Worm (Caenorhabditis elegans) whole organism, L3 larva: ENCODE measurements around the gene efa-6.

Experiments used
- R02D3.7 ChIP-seq: fragments of 150-350 bp; optimal IDR thresholded peaks from 2 replicates; lab custom pipeline; 2014; ENCODE audit warnings: missing biosample characterization, missing genetic modification characterization
- aly-2 ChIP-seq: fragments of 150-350 bp; optimal IDR thresholded peaks from 2 replicates; lab custom pipeline; 2014; ENCODE audit warnings: missing biosample characterization, missing genetic modification characterization
- ceh-16 ChIP-seq: sonication (generic microtip); optimal IDR thresholded peaks from 2 replicates; lab custom pipeline; 2017; ENCODE audit warnings: missing biosample characterization, missing genetic modification characterization
- ceh-28 ChIP-seq: fragments of 150-350 bp; optimal IDR thresholded peaks from 2 replicates; lab custom pipeline; 2014; ENCODE audit warnings: missing biosample characterization, missing genetic modification reagents, missing genetic modification characterization
- ceh-82 ChIP-seq: fragments of 150-350 bp; optimal IDR thresholded peaks from 2 replicates; lab custom pipeline; 2014; ENCODE audit warnings: missing biosample characterization, missing genetic modification characterization
- egl-5 ChIP-seq: fragments of 150-350 bp; optimal IDR thresholded peaks from 2 replicates; lab custom pipeline; 2017; ENCODE audit warnings: missing biosample characterization, missing genetic modification reagents, missing genetic modification characterization, inconsistent platforms
- elt-1 ChIP-seq: fragments of 150-350 bp; optimal IDR thresholded peaks from 2 replicates; lab custom pipeline; 2014; ENCODE audit warnings: missing biosample characterization, missing genetic modification characterization
- fos-1 ChIP-seq: fragments of 150-350 bp; optimal IDR thresholded peaks from 2 replicates; lab custom pipeline; 2014; ENCODE audit warnings: missing biosample characterization, missing genetic modification characterization
- nhr-25 ChIP-seq: sonication (generic microtip); optimal IDR thresholded peaks from 2 replicates; lab custom pipeline; 2017; ENCODE audit warnings: missing biosample characterization, missing genetic modification characterization
- nhr-28 ChIP-seq: fragments of 150-350 bp; optimal IDR thresholded peaks from 2 replicates; lab custom pipeline; 2014; ENCODE audit warnings: missing biosample characterization, missing genetic modification characterization
- pha-4 ChIP-seq: fragments of 150-350 bp; optimal IDR thresholded peaks from 2 replicates; lab custom pipeline; 2014; ENCODE audit warnings: missing biosample characterization, missing genetic modification reagents, missing genetic modification characterization
- unc-39 ChIP-seq: sonication (generic microtip); optimal IDR thresholded peaks from 4 replicates; lab custom pipeline; 2017; ENCODE audit warnings: missing biosample characterization, missing genetic modification characterization

ce11 chrIV:12600941-12601340 is 13.6 kb downstream of the efa-6 start:
- TF ChIP-seq elt-1 (tag; lab: Kevin White, UChicago) (no peak), pha-4 (tag; lab: Kevin White, UChicago) (no peak), ceh-16 (tag; lab: Kevin White, UChicago) (no peak), aly-2 (tag; lab: Kevin White, UChicago) (no peak), ceh-28 (tag; lab: Kevin White, UChicago) (no peak), R02D3.7 (tag; lab: Kevin White, UChicago) (no peak), nhr-25 (tag; lab: Kevin White, UChicago) (no peak), fos-1 (tag; lab: Kevin White, UChicago) (no peak), egl-5 (no peak), nhr-28 (tag; lab: Kevin White, UChicago) (no peak), unc-39 (tag; lab: Kevin White, UChicago) (no peak), ceh-82 (tag; lab: Kevin White, UChicago) (no peak)
